Fruit fly (Drosophila melanogaster) whole organism, embryonic: ENCODE measurements around the gene Naxe.

Source experiments
- BEAF-32 ChIP-seq: fragments of 200-800 bp; sonication (Bioruptor generic); optimal IDR thresholded peaks from 3 replicates; lab custom pipeline; 2017; ENCODE audit warnings: missing biosample characterization, missing genetic modification characterization, mild to moderate bottlenecking, moderate library complexity, missing genetic modification reagents
- CG10267 ChIP-seq: fragments of 200-800 bp; sonication (Bioruptor generic); optimal IDR thresholded peaks from 2 replicates; lab custom pipeline; 2018; ENCODE audit warnings: missing biosample characterization, mild to moderate bottlenecking, missing genetic modification characterization, moderate library complexity
- CG11093 ChIP-seq: fragments of 200-800 bp; sonication (Bioruptor generic); IDR thresholded peaks from 3 replicates; pipeline ENCODE4 v1.3.6; 2022; ENCODE audit warnings: missing biosample characterization, missing genetic modification characterization
- CG12744 ChIP-seq: fragments of 200-800 bp; sonication (Bioruptor generic); optimal IDR thresholded peaks from 2 replicates; lab custom pipeline; 2016; ENCODE audit warnings: missing biosample characterization, missing genetic modification characterization
- CG13287 ChIP-seq: fragments of 200-800 bp; sonication (Bioruptor generic); IDR thresholded peaks from 2 replicates; pipeline ENCODE4 v1.3.6; 2022; ENCODE audit warnings: missing biosample characterization, missing genetic modification characterization; ENCODE audit not compliant: partially characterized antibody
- CG15601 ChIP-seq: fragments of 200-800 bp; sonication (Bioruptor generic); optimal IDR thresholded peaks from 3 replicates; lab custom pipeline; 2019; ENCODE audit warnings: missing biosample characterization, mild to moderate bottlenecking, missing genetic modification characterization, moderate library complexity
- CG1602 ChIP-seq: fragments of 200-800 bp; sonication (Bioruptor generic); optimal IDR thresholded peaks from 3 replicates; lab custom pipeline; 2016; ENCODE audit warnings: missing biosample characterization, missing genetic modification characterization
- CG16863 ChIP-seq: fragments of 200-800 bp; sonication (Bioruptor generic); optimal IDR thresholded peaks from 3 replicates; lab custom pipeline; 2016; ENCODE audit warnings: missing biosample characterization, missing genetic modification characterization
- CG17186 ChIP-seq: fragments of 200-800 bp; sonication (Bioruptor generic); optimal IDR thresholded peaks from 3 replicates; lab custom pipeline; 2017; ENCODE audit warnings: missing biosample characterization, missing genetic modification reagents, missing genetic modification characterization
- CG17328 ChIP-seq: fragments of 200-800 bp; sonication (Bioruptor generic); IDR thresholded peaks from 2 replicates; pipeline ENCODE4 v1.3.6; 2022; ENCODE audit warnings: missing biosample characterization, missing genetic modification characterization
- CG18619 ChIP-seq: fragments of 200-800 bp; sonication (Bioruptor generic); optimal IDR thresholded peaks from 3 replicates; lab custom pipeline; 2017; ENCODE audit warnings: missing biosample characterization, mild to moderate bottlenecking, missing genetic modification characterization
- CG31224 ChIP-seq: fragments of 200-800 bp; sonication (Bioruptor generic); IDR thresholded peaks from 2 replicates; pipeline ENCODE4 v1.3.6; 2022; ENCODE audit warnings: missing biosample characterization, missing genetic modification characterization
- CG31441 ChIP-seq: fragments of 200-800 bp; sonication (Bioruptor generic); IDR thresholded peaks from 2 replicates; pipeline ENCODE4 v1.3.6; 2022; ENCODE audit warnings: missing biosample characterization, missing genetic modification characterization
- CG3726 ChIP-seq: fragments of 200-800 bp; sonication (Bioruptor generic); IDR thresholded peaks from 3 replicates; pipeline ENCODE4, ENCODE4 v1.3.6; 2022; ENCODE audit warnings: missing biosample characterization, missing genetic modification characterization
- CG4424 ChIP-seq: fragments of 200-800 bp; sonication (Bioruptor generic); optimal IDR thresholded peaks from 3 replicates; lab custom pipeline; 2016; ENCODE audit warnings: missing biosample characterization, missing genetic modification characterization
- CG6654 ChIP-seq: fragments of 200-800 bp; sonication (Bioruptor generic); optimal IDR thresholded peaks from 2 replicates; lab custom pipeline; 2017; ENCODE audit warnings: missing biosample characterization, mild to moderate bottlenecking, missing genetic modification characterization
- CG6791 ChIP-seq: fragments of 200-800 bp; sonication (Bioruptor generic); IDR thresholded peaks from 3 replicates; pipeline ENCODE4 v1.3.6; 2022; ENCODE audit warnings: missing biosample characterization, missing genetic modification characterization; ENCODE audit not compliant: partially characterized antibody
- CG9609 ChIP-seq: fragments of 200-800 bp; sonication (Bioruptor generic); optimal IDR thresholded peaks from 3 replicates; lab custom pipeline; 2016; ENCODE audit warnings: missing biosample characterization, missing genetic modification characterization
- CG9797 ChIP-seq: fragments of 200-800 bp; sonication (Bioruptor generic); optimal IDR thresholded peaks from 3 replicates; lab custom pipeline; 2018; ENCODE audit warnings: missing biosample characterization, mild to moderate bottlenecking, missing genetic modification characterization
- CG9817 ChIP-seq: fragments of 200-800 bp; sonication (Bioruptor generic); optimal IDR thresholded peaks from 2 replicates; lab custom pipeline; 2018; ENCODE audit warnings: missing biosample characterization, mild to moderate bottlenecking, missing genetic modification characterization, moderate library complexity
- Chrac-16 ChIP-seq: fragments of 200-800 bp; sonication (Bioruptor generic); optimal IDR thresholded peaks from 3 replicates; lab custom pipeline; 2016; ENCODE audit warnings: missing biosample characterization, missing genetic modification characterization
- D ChIP-seq, 2 experiments: fragments of 200-800 bp in 1 of 2; fragments of >200 bp in 1 of 2; sonication (Bioruptor generic) in 1 of 2; optimal IDR thresholded peaks; 2 replicates in 1 of 2; 3 replicates in 1 of 2; lab custom pipeline; 2017; ENCODE audit warnings: mild to moderate bottlenecking in 1 of 2, missing biosample characterization in 1 of 2, missing genetic modification characterization in 1 of 2, missing genetic modification reagents in 1 of 2
- D19B ChIP-seq: fragments of 200-800 bp; sonication (Bioruptor generic); optimal IDR thresholded peaks from 2 replicates; lab custom pipeline; 2017; ENCODE audit warnings: missing biosample characterization, mild to moderate bottlenecking, missing genetic modification characterization
- Fer1 ChIP-seq: fragments of 200-800 bp; sonication (Bioruptor generic); optimal IDR thresholded peaks from 2 replicates; lab custom pipeline; 2017; ENCODE audit warnings: missing biosample characterization, mild to moderate bottlenecking, missing genetic modification characterization
- HHEX ChIP-seq: fragments of 200-800 bp; sonication (Bioruptor generic); optimal IDR thresholded peaks from 3 replicates; lab custom pipeline; 2017; ENCODE audit warnings: missing biosample characterization, mild to moderate bottlenecking, missing genetic modification characterization, missing genetic modification reagents
- Hr51 ChIP-seq, 2 experiments: fragments of 200-800 bp; sonication (Bioruptor generic); optimal IDR thresholded peaks; 2 replicates in 1 of 2; 3 replicates in 1 of 2; lab custom pipeline; 2016 to 2018; ENCODE audit warnings: missing biosample characterization in 2 of 2, missing genetic modification characterization in 2 of 2, mild to moderate bottlenecking in 1 of 2, moderate library complexity in 1 of 2
- Mad ChIP-seq: fragments of 200-800 bp; sonication (Bioruptor generic); optimal IDR thresholded peaks from 2 replicates; lab custom pipeline; 2016; ENCODE audit warnings: missing biosample characterization, missing genetic modification characterization
- Max ChIP-seq: fragments of 200-800 bp; sonication (Bioruptor generic); optimal IDR thresholded peaks from 2 replicates; lab custom pipeline; 2016; ENCODE audit warnings: missing biosample characterization, mild to moderate bottlenecking, missing genetic modification characterization
- PHDP ChIP-seq: fragments of 200-800 bp; sonication (Bioruptor generic); optimal IDR thresholded peaks from 3 replicates; lab custom pipeline; 2018; ENCODE audit warnings: missing biosample characterization, mild to moderate bottlenecking, missing genetic modification characterization, moderate library complexity
- YL-1 ChIP-seq: fragments of 200-800 bp; sonication (Bioruptor generic); optimal IDR thresholded peaks from 3 replicates; lab custom pipeline; 2017; ENCODE audit warnings: missing biosample characterization, mild to moderate bottlenecking, missing genetic modification characterization
- abd-A ChIP-seq: fragments of 200-800 bp; sonication (Bioruptor generic); optimal IDR thresholded peaks from 3 replicates; lab custom pipeline; 2019; ENCODE audit warnings: missing biosample characterization, mild to moderate bottlenecking, missing genetic modification characterization, moderate library complexity
- amos ChIP-seq: fragments of 200-800 bp; sonication (Bioruptor generic); IDR thresholded peaks from 2 replicates; pipeline ENCODE4 v1.3.6; 2022; ENCODE audit warnings: missing biosample characterization, missing genetic modification characterization; ENCODE audit not compliant: partially characterized antibody
- bsh ChIP-seq, 2 experiments: fragments of 200-800 bp; sonication (Bioruptor generic); optimal IDR thresholded peaks; 2 replicates each; lab custom pipeline; 2017 to 2018; ENCODE audit warnings: mild to moderate bottlenecking in 2 of 2, missing biosample characterization in 2 of 2, missing genetic modification characterization in 2 of 2, moderate library complexity in 1 of 2
- btn ChIP-seq: fragments of 200-800 bp; sonication (Bioruptor generic); optimal IDR thresholded peaks from 2 replicates; lab custom pipeline; 2016; ENCODE audit warnings: missing biosample characterization, missing genetic modification characterization
- disco-r ChIP-seq: fragments of 200-800 bp; sonication (Bioruptor generic); optimal IDR thresholded peaks from 2 replicates; lab custom pipeline; 2016; ENCODE audit warnings: missing biosample characterization, missing genetic modification characterization
- en ChIP-seq: fragments of 200-800 bp; sonication (Bioruptor generic); optimal IDR thresholded peaks from 2 replicates; lab custom pipeline; 2016; ENCODE audit warnings: missing biosample characterization, missing genetic modification characterization
- grn ChIP-seq: fragments of 200-800 bp; sonication (Bioruptor generic); optimal IDR thresholded peaks from 3 replicates; lab custom pipeline; 2017; ENCODE audit warnings: missing biosample characterization, missing genetic modification characterization
- gsb ChIP-seq: fragments of 200-800 bp; sonication (Bioruptor generic); IDR thresholded peaks from 2 replicates; pipeline ENCODE4 v1.3.6; 2022; ENCODE audit warnings: missing biosample characterization, missing genetic modification characterization
- ham ChIP-seq: fragments of 200-800 bp; sonication (Bioruptor generic); IDR thresholded peaks from 2 replicates; pipeline ENCODE4 v1.3.6; 2022; ENCODE audit warnings: missing biosample characterization, missing genetic modification characterization
- ken ChIP-seq: fragments of 200-800 bp; sonication (Bioruptor generic); IDR thresholded peaks from 3 replicates; pipeline ENCODE4 v1.3.6; 2022; ENCODE audit warnings: missing biosample characterization, missing genetic modification characterization
- lov ChIP-seq, 2 experiments: fragments of 200-800 bp in 1 of 2; fragments of >200 bp in 1 of 2; sonication (Bioruptor generic) in 1 of 2; IDR thresholded peaks in 1 of 2; optimal IDR thresholded peaks in 1 of 2; 2 replicates in 1 of 2; 3 replicates in 1 of 2; pipeline versions ENCODE4 v1.3.6 to Lab custom; 2017 to 2022; ENCODE audit warnings: missing biosample characterization in 1 of 2, missing genetic modification characterization in 1 of 2
- nmo ChIP-seq: fragments of 200-800 bp; sonication (Bioruptor generic); optimal IDR thresholded peaks from 2 replicates; lab custom pipeline; 2018; ENCODE audit warnings: missing biosample characterization, mild to moderate bottlenecking, missing genetic modification characterization, moderate library complexity
- psq ChIP-seq: fragments of 200-800 bp; sonication (Bioruptor generic); optimal IDR thresholded peaks from 2 replicates; lab custom pipeline; 2017; ENCODE audit warnings: missing biosample characterization, missing genetic modification characterization
- rib ChIP-seq: fragments of 200-800 bp; sonication (Bioruptor generic); IDR thresholded peaks from 2 replicates; pipeline ENCODE4 v1.3.6; 2022; ENCODE audit warnings: missing biosample characterization, missing genetic modification characterization
- shn ChIP-seq: fragments of 200-800 bp; sonication (Bioruptor generic); optimal IDR thresholded peaks from 3 replicates; lab custom pipeline; 2016; ENCODE audit warnings: missing biosample characterization, missing genetic modification characterization
- sima ChIP-seq: fragments of 200-800 bp; sonication (Bioruptor generic); optimal IDR thresholded peaks from 2 replicates; lab custom pipeline; 2016; ENCODE audit warnings: missing biosample characterization, missing genetic modification characterization
- stc ChIP-seq: fragments of 200-800 bp; sonication (Bioruptor generic); IDR thresholded peaks from 2 replicates; pipeline ENCODE4 v1.3.6; 2022; ENCODE audit warnings: missing biosample characterization, missing genetic modification characterization

Naxe gene

DNA sequence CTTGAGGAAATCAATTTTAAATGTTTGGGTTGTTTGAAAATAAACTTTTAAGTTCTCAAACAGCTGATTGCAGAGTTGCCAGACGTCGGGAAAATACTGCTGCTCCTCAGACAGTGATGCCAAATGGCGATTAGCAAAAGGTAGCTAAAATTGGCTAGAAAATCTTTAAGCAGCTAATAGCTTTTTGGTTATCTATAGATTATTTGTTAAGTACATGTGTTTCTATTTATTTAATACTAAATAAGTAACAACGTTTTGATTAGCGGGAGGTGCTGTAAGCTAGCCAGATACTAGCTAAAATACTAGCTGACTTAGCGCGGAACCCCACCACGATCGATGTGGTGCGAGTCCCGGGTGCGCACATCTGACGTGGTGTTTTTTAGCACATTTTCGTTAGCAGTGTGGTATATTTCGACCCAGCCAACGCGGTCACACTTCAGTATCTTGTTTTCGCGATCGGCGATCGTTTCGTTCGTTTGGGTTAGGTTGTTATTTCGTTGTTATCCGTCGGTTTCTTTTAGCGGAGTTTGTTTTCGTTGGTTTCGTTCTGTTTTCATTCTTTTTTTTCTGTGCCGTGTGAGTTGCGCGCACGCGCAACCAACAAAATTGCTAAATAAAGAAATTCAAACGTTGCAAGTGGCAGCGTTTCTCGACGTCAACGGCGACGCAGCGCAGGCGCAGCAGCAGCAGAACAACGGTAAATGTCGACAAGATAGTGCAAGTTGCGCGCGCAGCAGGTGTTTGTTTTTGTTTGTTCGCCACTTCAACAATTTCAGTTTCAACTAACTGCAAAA lies at the start of gene Naxe, which contains the start of gene RhoU (continued):
- TF ChIP-seq ham (GFP tag; lab: Robert Waterston, UW) (no peak), stc (GFP tag; lab: Robert Waterston, UW) (no peak), CG16863 (GFP tag; lab: Kevin White, UChicago) (no peak), Max (GFP tag; lab: Kevin White, UChicago) (peak; percentile 26), CG17186 (GFP tag; lab: Kevin White, UChicago) (peak; percentile 36), btn (no peak), CG11093 (no peak), abd-A (tag; lab: Kevin White, UChicago) (no peak), Hr51 (GFP tag; optimal IDR thresholded peaks at IDR 0.05; lab: Kevin White, UChicago) (peak in 1 of 2 experiments; percentile 43), CG18619 (GFP tag; lab: Kevin White, UChicago) (no peak), CG6654 (GFP tag; lab: Kevin White, UChicago) (no peak), CG13287 (peak; percentile 34; the same call in 1 of the 2 replicates), CG17328 (GFP tag; lab: Robert Waterston, UW) (0 out of 2 replicates have a peak, but pooled peaks have one; percentile 28), lov (optimal IDR thresholded peaks at IDR 0.05; lab: Kevin White, UChicago) (no peak), lov (GFP tag; IDR thresholded peaks at IDR 0.05; lab: Robert Waterston, UW) (no peak), D (optimal IDR thresholded peaks at IDR 0.05; lab: Kevin White, UChicago) (no peak), D (GFP tag; optimal IDR thresholded peaks at IDR 0.05; lab: Kevin White, UChicago) (no peak), D19B (no peak), ken (GFP tag; lab: Robert Waterston, UW) (no peak), bsh (GFP tag; optimal IDR thresholded peaks at IDR 0.05; lab: Kevin White, UChicago) (peak in 1 of 2 experiments; percentile 15), Chrac-16 (GFP tag; lab: Kevin White, UChicago) (peak; percentile 1), nmo (GFP tag; lab: Kevin White, UChicago) (peak; percentile 67), CG1602 (GFP tag; lab: Kevin White, UChicago) (no peak), rib (GFP tag; lab: Robert Waterston, UW) (peak; percentile 20; the same call in 1 of the 2 replicates), CG4424 (GFP tag; lab: Kevin White, UChicago) (peak; percentile 8), CG9817 (tag; lab: Kevin White, UChicago) (peak; percentile 2), grn (GFP tag; lab: Kevin White, UChicago) (peak; percentile 93), amos (GFP tag; lab: Robert Waterston, UW) (peak; percentile 46; the same call in 1 of the 2 replicates), Fer1 (no peak), shn (peak; percentile 8), BEAF-32 (GFP tag; lab: Kevin White, UChicago) (peak; percentile 58), sima (GFP tag; lab: Kevin White, UChicago) (no peak), Mad (GFP tag; lab: Kevin White, UChicago) (no peak), CG10267 (tag; lab: Kevin White, UChicago) (peak; percentile 58), en (no peak), CG9609 (GFP tag; lab: Kevin White, UChicago) (peak; percentile 45), CG15601 (tag; lab: Kevin White, UChicago) (no peak), psq (no peak), CG6791 (GFP tag; lab: Robert Waterston, UW) (no peak), CG31224 (GFP tag; lab: Robert Waterston, UW) (peak; percentile 30; the same call in 1 of the 2 replicates), gsb (GFP tag; lab: Robert Waterston, UW) (no peak), CG9797 (peak; percentile 92), CG31441 (GFP tag; lab: Robert Waterston, UW) (no peak; the same call in 1 of the 2 replicates), CG3726 (GFP tag; lab: Robert Waterston, UW) (no peak), PHDP (tag; lab: Kevin White, UChicago) (no peak), disco-r (GFP tag; lab: Kevin White, UChicago) (no peak), HHEX (no peak), CG12744 (GFP tag; lab: Kevin White, UChicago) (no peak), YL-1 (no peak)
